Fruit fly (Drosophila melanogaster) whole organism, embryonic: Measurements from ENCODE around the gene Exd2.

Experiments
- CG10321 ChIP-seq: fragments of 200-800 bp; sonication (Bioruptor generic); IDR thresholded peaks from 2 replicates; pipeline ENCODE4 v1.3.6; 2022; ENCODE audit warnings: missing biosample characterization, missing genetic modification characterization
- CG10366 ChIP-seq: fragments of 200-800 bp; sonication (Bioruptor generic); IDR thresholded peaks from 2 replicates; pipeline ENCODE4 v1.3.6; 2022; ENCODE audit warnings: missing biosample characterization, missing genetic modification characterization
- CG11696 ChIP-seq: fragments of 200-800 bp; sonication (Bioruptor generic); IDR thresholded peaks from 2 replicates; pipeline ENCODE4 v1.3.6; 2022; ENCODE audit warnings: missing biosample characterization, missing genetic modification characterization
- CG12236 ChIP-seq: fragments of 200-800 bp; sonication (Bioruptor generic); optimal IDR thresholded peaks from 2 replicates; lab custom pipeline; 2016; ENCODE audit warnings: missing biosample characterization, missing genetic modification characterization
- CG13287 ChIP-seq: fragments of 200-800 bp; sonication (Bioruptor generic); IDR thresholded peaks from 2 replicates; pipeline ENCODE4 v1.3.6; 2022; ENCODE audit warnings: missing biosample characterization, missing genetic modification characterization; ENCODE audit not compliant: partially characterized antibody
- CG15269 ChIP-seq: fragments of 200-800 bp; sonication (Bioruptor generic); optimal IDR thresholded peaks from 2 replicates; lab custom pipeline; 2018; ENCODE audit warnings: missing biosample characterization, mild to moderate bottlenecking, missing genetic modification characterization, moderate library complexity
- CG15601 ChIP-seq: fragments of 200-800 bp; sonication (Bioruptor generic); optimal IDR thresholded peaks from 3 replicates; lab custom pipeline; 2019; ENCODE audit warnings: missing biosample characterization, mild to moderate bottlenecking, missing genetic modification characterization, moderate library complexity
- CG1647 ChIP-seq: fragments of 200-800 bp; sonication (Bioruptor generic); optimal IDR thresholded peaks from 3 replicates; lab custom pipeline; 2016; ENCODE audit warnings: missing biosample characterization, missing genetic modification characterization
- CG17568 ChIP-seq: fragments of 200-800 bp; sonication (Bioruptor generic); optimal IDR thresholded peaks from 2 replicates; lab custom pipeline; 2018; ENCODE audit warnings: missing biosample characterization, mild to moderate bottlenecking, missing genetic modification characterization, moderate library complexity
- CG1832 ChIP-seq: fragments of 200-800 bp; sonication (Bioruptor generic); optimal IDR thresholded peaks from 2 replicates; lab custom pipeline; 2017; ENCODE audit warnings: missing biosample characterization, mild to moderate bottlenecking, missing genetic modification characterization, inconsistent platforms
- CG2199 ChIP-seq: fragments of 200-800 bp; sonication (Bioruptor generic); IDR thresholded peaks from 3 replicates; pipeline ENCODE4 v1.3.6; 2022; ENCODE audit warnings: missing biosample characterization, missing genetic modification characterization
- CG34224 ChIP-seq: fragments of 200-800 bp; sonication (Bioruptor generic); IDR thresholded peaks from 3 replicates; pipeline ENCODE4 v1.3.6; 2022; ENCODE audit warnings: missing biosample characterization, missing genetic modification characterization; ENCODE audit not compliant: partially characterized antibody
- CG4282 ChIP-seq: fragments of 200-800 bp; sonication (Bioruptor generic); optimal IDR thresholded peaks from 2 replicates; lab custom pipeline; 2016; ENCODE audit warnings: missing biosample characterization, missing genetic modification characterization
- CG6175 ChIP-seq: fragments of 200-800 bp; sonication (Bioruptor generic); IDR thresholded peaks from 3 replicates; pipeline ENCODE4 v1.3.6; 2022; ENCODE audit warnings: missing biosample characterization, missing genetic modification characterization
- CG7271 ChIP-seq: fragments of 200-800 bp; sonication (Bioruptor generic); optimal IDR thresholded peaks from 2 replicates; lab custom pipeline; 2018; ENCODE audit warnings: missing biosample characterization, mild to moderate bottlenecking, missing genetic modification characterization, moderate library complexity
- CG8089 ChIP-seq: fragments of 200-800 bp; sonication (Bioruptor generic); optimal IDR thresholded peaks from 3 replicates; lab custom pipeline; 2016; ENCODE audit warnings: missing biosample characterization, missing genetic modification characterization
- CG9215 ChIP-seq: fragments of 200-800 bp; sonication (Bioruptor generic); IDR thresholded peaks from 2 replicates; pipeline ENCODE4 v1.3.6; 2022; ENCODE audit warnings: missing biosample characterization, missing genetic modification characterization
- D19A ChIP-seq: fragments of 200-800 bp; optimal IDR thresholded peaks from 3 replicates; lab custom pipeline; 2019; ENCODE audit warnings: missing biosample characterization, mild to moderate bottlenecking, missing genetic modification characterization, moderate library complexity
- Doc2 ChIP-seq: fragments of 200-800 bp; sonication (Bioruptor generic); IDR thresholded peaks from 2 replicates; pipeline ENCODE4 v1.3.6; 2022; ENCODE audit warnings: missing biosample characterization, missing genetic modification characterization
- Fer2 ChIP-seq: fragments of 200-800 bp; sonication (Bioruptor generic); optimal IDR thresholded peaks from 2 replicates; lab custom pipeline; 2018; ENCODE audit warnings: missing biosample characterization, mild to moderate bottlenecking, missing genetic modification characterization, moderate library complexity
- Gsc ChIP-seq: fragments of 200-800 bp; sonication (Bioruptor generic); IDR thresholded peaks from 2 replicates; pipeline ENCODE4 v1.3.6; 2022; ENCODE audit warnings: missing biosample characterization, missing genetic modification characterization
- HLH4C ChIP-seq: fragments of 200-800 bp; sonication (Bioruptor generic); IDR thresholded peaks from 3 replicates; pipeline ENCODE4 v1.3.6; 2022; ENCODE audit warnings: missing biosample characterization, missing genetic modification characterization; ENCODE audit not compliant: partially characterized antibody
- NFAT ChIP-seq: fragments of 200-800 bp; sonication (Bioruptor generic); IDR thresholded peaks from 2 replicates; pipeline ENCODE4 v1.3.6; 2022; ENCODE audit warnings: missing biosample characterization, missing genetic modification characterization
- Rfx ChIP-seq: fragments of 200-800 bp; sonication (Bioruptor generic); IDR thresholded peaks from 2 replicates; pipeline ENCODE4 v1.3.6; 2022; ENCODE audit warnings: missing biosample characterization, missing genetic modification characterization
- Sry-β ChIP-seq: fragments of 200-800 bp; sonication (Bioruptor generic); optimal IDR thresholded peaks from 2 replicates; lab custom pipeline; 2018; ENCODE audit warnings: missing biosample characterization, mild to moderate bottlenecking, missing genetic modification characterization, moderate library complexity
- TFAM ChIP-seq: fragments of 200-800 bp; sonication (Bioruptor generic); optimal IDR thresholded peaks from 2 replicates; lab custom pipeline; 2017; ENCODE audit warnings: missing biosample characterization, missing genetic modification characterization, inconsistent platforms
- YL-1 ChIP-seq: fragments of 200-800 bp; sonication (Bioruptor generic); optimal IDR thresholded peaks from 3 replicates; lab custom pipeline; 2017; ENCODE audit warnings: missing biosample characterization, mild to moderate bottlenecking, missing genetic modification characterization
- aop ChIP-seq: fragments of 200-800 bp; sonication (Bioruptor generic); IDR thresholded peaks from 2 replicates; pipeline ENCODE4 v1.3.6; 2022; ENCODE audit warnings: missing biosample characterization, missing genetic modification characterization
- ash1 ChIP-seq: fragments of 200-800 bp; sonication (Bioruptor generic); optimal IDR thresholded peaks from 2 replicates; lab custom pipeline; 2018; ENCODE audit warnings: missing biosample characterization, mild to moderate bottlenecking, missing genetic modification characterization
- bab2 ChIP-seq: fragments of 200-800 bp; sonication (Bioruptor generic); optimal IDR thresholded peaks from 2 replicates; lab custom pipeline; 2016; ENCODE audit warnings: missing biosample characterization, missing genetic modification characterization
- crc ChIP-seq: fragments of 200-800 bp; sonication (Bioruptor generic); optimal IDR thresholded peaks from 2 replicates; lab custom pipeline; 2016; ENCODE audit warnings: missing biosample characterization, missing genetic modification characterization
- da ChIP-seq: fragments of 200-800 bp; sonication (Bioruptor generic); optimal IDR thresholded peaks from 2 replicates; lab custom pipeline; 2016; ENCODE audit warnings: missing biosample characterization, missing genetic modification characterization
- emc ChIP-seq: fragments of 200-800 bp; sonication (Bioruptor generic); optimal IDR thresholded peaks from 2 replicates; lab custom pipeline; 2016; ENCODE audit warnings: missing biosample characterization, missing genetic modification characterization
- eve ChIP-seq, 2 experiments: fragments of >200 bp; optimal IDR thresholded peaks; 2 replicates each; lab custom pipeline; 2017; ENCODE audit warnings: missing biosample characterization in 2 of 2, missing genetic modification characterization in 2 of 2
- fd96Cb ChIP-seq: fragments of 200-800 bp; sonication (Bioruptor generic); optimal IDR thresholded peaks from 2 replicates; lab custom pipeline; 2018; ENCODE audit warnings: missing biosample characterization, mild to moderate bottlenecking, missing genetic modification characterization, moderate library complexity
- grn ChIP-seq: fragments of 200-800 bp; sonication (Bioruptor generic); optimal IDR thresholded peaks from 3 replicates; lab custom pipeline; 2017; ENCODE audit warnings: missing biosample characterization, missing genetic modification characterization
- gsb ChIP-seq: fragments of 200-800 bp; sonication (Bioruptor generic); IDR thresholded peaks from 2 replicates; pipeline ENCODE4 v1.3.6; 2022; ENCODE audit warnings: missing biosample characterization, missing genetic modification characterization
- h ChIP-seq: fragments of >200 bp; optimal IDR thresholded peaks from 2 replicates; lab custom pipeline; 2017
- hth ChIP-seq: fragments of >200 bp; optimal IDR thresholded peaks from 2 replicates; lab custom pipeline; 2017; ENCODE audit warnings: inconsistent platforms
- ind ChIP-seq: fragments of 200-800 bp; sonication (Bioruptor generic); optimal IDR thresholded peaks from 3 replicates; lab custom pipeline; 2016; ENCODE audit warnings: missing biosample characterization, missing genetic modification characterization
- nerfin-1 ChIP-seq: fragments of 200-800 bp; sonication (Bioruptor generic); optimal IDR thresholded peaks from 3 replicates; lab custom pipeline; 2019; ENCODE audit warnings: missing biosample characterization, mild to moderate bottlenecking, missing genetic modification characterization, moderate library complexity
- otp ChIP-seq: fragments of 200-800 bp; sonication (Bioruptor generic); IDR thresholded peaks from 3 replicates; pipeline ENCODE4, ENCODE4 v1.3.6; 2022; ENCODE audit warnings: missing biosample characterization, missing genetic modification characterization
- pita ChIP-seq: fragments of 200-800 bp; sonication (Bioruptor generic); optimal IDR thresholded peaks from 2 replicates; lab custom pipeline; 2017; ENCODE audit warnings: missing biosample characterization, mild to moderate bottlenecking, missing genetic modification characterization
- ranshi ChIP-seq: fragments of 200-800 bp; sonication (Bioruptor generic); IDR thresholded peaks from 2 replicates; pipeline ENCODE4 v1.3.6; 2022; ENCODE audit warnings: missing biosample characterization, missing genetic modification characterization
- run ChIP-seq: fragments of 200-800 bp; sonication (Bioruptor generic); optimal IDR thresholded peaks from 3 replicates; lab custom pipeline; 2018; ENCODE audit warnings: missing biosample characterization, mild to moderate bottlenecking, missing genetic modification characterization
- schlank ChIP-seq: fragments of 200-800 bp; sonication (Bioruptor generic); optimal IDR thresholded peaks from 2 replicates; lab custom pipeline; 2018; ENCODE audit warnings: missing biosample characterization, mild to moderate bottlenecking, missing genetic modification characterization
- sens ChIP-seq: fragments of 200-800 bp; sonication (Bioruptor generic); peaks from one replicate; lab custom pipeline; 2016; ENCODE audit warnings: missing biosample characterization, missing genetic modification characterization
- stc ChIP-seq: fragments of 200-800 bp; sonication (Bioruptor generic); IDR thresholded peaks from 2 replicates; pipeline ENCODE4 v1.3.6; 2022; ENCODE audit warnings: missing biosample characterization, missing genetic modification characterization
- sug ChIP-seq: fragments of 200-800 bp; optimal IDR thresholded peaks from 2 replicates; lab custom pipeline; 2019; ENCODE audit warnings: missing biosample characterization, mild to moderate bottlenecking, missing genetic modification characterization, moderate library complexity
- tgo ChIP-seq: fragments of 200-800 bp; sonication (Bioruptor generic); IDR thresholded peaks from 3 replicates; pipeline ENCODE4 v1.3.6; 2022; ENCODE audit warnings: missing biosample characterization, missing genetic modification characterization
- trh ChIP-seq: fragments of 200-800 bp; sonication (Bioruptor generic); optimal IDR thresholded peaks from 2 replicates; lab custom pipeline; 2016; ENCODE audit warnings: missing biosample characterization, missing genetic modification characterization
- usp ChIP-seq: fragments of >200 bp; optimal IDR thresholded peaks from 2 replicates; lab custom pipeline; 2017; ENCODE audit warnings: missing biosample characterization, missing genetic modification characterization
- z ChIP-seq: fragments of 200-800 bp; sonication (Bioruptor generic); IDR thresholded peaks from 3 replicates; pipeline ENCODE4 v1.3.6; 2022; ENCODE audit warnings: missing biosample characterization, missing genetic modification characterization

Exd2 gene

DNA sequence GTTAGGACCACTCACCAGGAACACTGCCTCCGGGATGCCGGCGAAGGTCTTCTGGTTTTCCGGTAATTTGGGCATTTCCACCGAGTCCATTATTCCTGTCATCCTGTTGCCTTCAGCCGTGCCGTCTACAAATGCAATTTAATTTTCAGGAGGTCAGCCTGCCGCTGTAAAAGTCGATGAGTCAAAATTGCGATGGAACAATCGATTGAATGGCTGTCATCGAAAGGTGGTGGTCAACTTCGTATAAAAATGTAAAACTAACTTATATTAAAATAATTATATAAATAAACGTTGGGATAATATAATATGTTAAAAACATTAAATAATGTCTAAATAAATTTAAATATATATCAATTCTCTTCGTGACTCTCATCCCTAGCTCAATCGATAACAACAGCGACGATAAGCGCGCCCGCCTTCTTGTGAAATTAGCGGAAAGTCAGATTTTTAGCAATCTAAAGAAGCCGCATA, 25.8 kb downstream of the Exd2 start, which contains the start of the genes mgr and Irbp (continued):
- TF ChIP-seq CG9215 (peak; percentile 93), grn (no peak), CG2199 (GFP tag; lab: Robert Waterston, UW) (peak; percentile 81; the same call in 1 of the 3 replicates), h (lab: Kevin White, UChicago) (no peak), HLH4C (GFP tag; lab: Robert Waterston, UW) (peak; percentile 84), CG8089 (GFP tag; lab: Kevin White, UChicago) (no peak), fd96Cb (peak; percentile 90), Fer2 (tag; lab: Kevin White, UChicago) (peak; percentile 83), YL-1 (GFP tag; lab: Kevin White, UChicago) (peak; percentile 93), CG1647 (peak; percentile 42), hth (lab: Kevin White, UChicago) (no peak), eve (GFP tag; optimal IDR thresholded peaks at IDR 0.05; lab: Kevin White, UChicago) (no peak), CG17568 (GFP tag; lab: Kevin White, UChicago) (no peak), Sry-β (GFP tag; lab: Kevin White, UChicago) (peak; percentile 68), z (no peak), NFAT (peak; percentile 90), da (GFP tag; lab: Kevin White, UChicago) (no peak), trh (GFP tag; lab: Kevin White, UChicago) (peak; percentile 73), CG4282 (no peak), ranshi (GFP tag; lab: Robert Waterston, UW) (peak; percentile 92), CG10321 (GFP tag; lab: Robert Waterston, UW) (peak; percentile 76), tgo (GFP tag; lab: Robert Waterston, UW) (peak; percentile 96), CG15269 (peak; percentile 90), ash1 (GFP tag; lab: Kevin White, UChicago) (peak; percentile 36), schlank (tag; lab: Kevin White, UChicago) (peak; percentile 66), Gsc (GFP tag; lab: Robert Waterston, UW) (peak; percentile 53), CG11696 (peak; percentile 80), crc (GFP tag; lab: Kevin White, UChicago) (no peak), stc (peak; percentile 91), emc (GFP tag; lab: Kevin White, UChicago) (no peak), nerfin-1 (tag; lab: Kevin White, UChicago) (peak; percentile 85), pita (GFP tag; lab: Kevin White, UChicago) (no peak), CG10366 (GFP tag; lab: Robert Waterston, UW) (peak; percentile 94), usp (no peak), CG15601 (tag; lab: Kevin White, UChicago) (peak; percentile 91), gsb (peak; percentile 89), otp (peak; percentile 86), CG1832 (no peak), CG13287 (GFP tag; lab: Robert Waterston, UW) (peak; percentile 93), CG6175 (GFP tag; lab: Robert Waterston, UW) (peak; percentile 85), bab2 (GFP tag; lab: Kevin White, UChicago) (peak; percentile 55), Rfx (GFP tag; lab: Robert Waterston, UW) (peak; percentile 97), Doc2 (GFP tag; lab: Robert Waterston, UW) (peak; percentile 70), run (tag; lab: Kevin White, UChicago) (peak; percentile 78), sug (tag; lab: Kevin White, UChicago) (no peak), aop (GFP tag; lab: Robert Waterston, UW) (no peak), CG7271 (peak; percentile 95), ind (GFP tag; lab: Kevin White, UChicago) (peak; percentile 88), sens (GFP tag; lab: Kevin White, UChicago) (peak; percentile 91), D19A (peak; percentile 85), CG34224 (GFP tag; lab: Robert Waterston, UW) (peak; percentile 91), CG12236 (no peak), TFAM (peak; percentile 3)
